Fruit fly (Drosophila melanogaster): ENCODE results near the gene CG17834.

CG17834 gene

dm6 chr2L:8514748-8515147 is 14.2 kb upstream of the CG17834 start, which contains the start of the genes CG13097 and PIG-U (continued):
- peak; percentile 92 for TF ChIP-seq CG3995 (GFP tag; optimal IDR thresholded peaks at IDR 0.05)
- TF ChIP-seq CG31441 (GFP tag; IDR thresholded peaks at IDR 0.05): peak; percentile 79
- 0 out of 2 replicates have a peak, but pooled peaks have one; percentile 12 for TF ChIP-seq ap (GFP tag; IDR thresholded peaks at IDR 0.05)
- TF ChIP-seq C15 (GFP tag; IDR thresholded peaks at IDR 0.05): no peak
- TF ChIP-seq CG1792 (GFP tag; optimal IDR thresholded peaks at IDR 0.05): peak; percentile 55
- peak; percentile 50 for TF ChIP-seq BtbVII (GFP tag; optimal IDR thresholded peaks at IDR 0.05)
- TF ChIP-seq Hr51 (GFP tag; optimal IDR thresholded peaks at IDR 0.05): peak; percentile 66 to 76
- TF ChIP-seq Atf-2 (GFP tag; optimal IDR thresholded peaks at IDR 0.05): peak; percentile 68
- peak; percentile 71; the same call in 1 of the 2 replicates for TF ChIP-seq CG42726 (GFP tag; IDR thresholded peaks at IDR 0.05; ENCODE audit: partially characterized antibody)
- no peak for TF ChIP-seq bigmax (GFP tag; optimal IDR thresholded peaks at IDR 0.05)
- peak; percentile 67; the same call in 1 of the 2 replicates for TF ChIP-seq HLH3B (GFP tag; IDR thresholded peaks at IDR 0.05)
- TF ChIP-seq Hmr (GFP tag; optimal IDR thresholded peaks at IDR 0.05): no peak
- peak; percentile 72 for TF ChIP-seq CG4820 (GFP tag; optimal IDR thresholded peaks at IDR 0.05)
- peak; percentile 57 for TF ChIP-seq CG12104 (GFP tag; optimal IDR thresholded peaks at IDR 0.05)
- no peak for TF ChIP-seq Hr39 (optimal IDR thresholded peaks at IDR 0.05)
- TF ChIP-seq CG18599 (GFP tag; optimal IDR thresholded peaks at IDR 0.05): no peak
- TF ChIP-seq Aef1 (GFP tag; IDR thresholded peaks at IDR 0.05): peak; percentile 88
- peak; percentile 42; the same call in 1 of the 2 replicates for TF ChIP-seq Poxn (GFP tag; IDR thresholded peaks at IDR 0.05)
- peak; percentile 79 for TF ChIP-seq CG12659 (GFP tag; optimal IDR thresholded peaks at IDR 0.05)
- peak; percentile 31 for TF ChIP-seq CG6654 (GFP tag; optimal IDR thresholded peaks at IDR 0.05)
- TF ChIP-seq gro (GFP tag; optimal IDR thresholded peaks at IDR 0.05): peak; percentile 86
- peak; percentile 43 to 71 for TF ChIP-seq chif (GFP tag; optimal IDR thresholded peaks at IDR 0.05)
- TF ChIP-seq Ets97D (GFP tag; optimal IDR thresholded peaks at IDR 0.05): peak; percentile 78
- TF ChIP-seq CG11456 (GFP tag; IDR thresholded peaks at IDR 0.05): peak; percentile 74; the same call in 2 of the 3 replicates
- peak; percentile 70 for TF ChIP-seq CG8388 (GFP tag; optimal IDR thresholded peaks at IDR 0.05)
- no peak for TF ChIP-seq prd (optimal IDR thresholded peaks at IDR 0.05)
- peak; percentile 90 for TF ChIP-seq prd (GFP tag; IDR thresholded peaks at IDR 0.05)
- TF ChIP-seq CG6765 (GFP tag; optimal IDR thresholded peaks at IDR 0.05): peak; percentile 57
- TF ChIP-seq CG10209 (GFP tag; optimal IDR thresholded peaks at IDR 0.05): no peak
- peak; percentile 84 for TF ChIP-seq Dip3 (GFP tag; optimal IDR thresholded peaks at IDR 0.05)
- TF ChIP-seq CG17361 (GFP tag; IDR thresholded peaks at IDR 0.05): peak; percentile 80
- TF ChIP-seq sisA (GFP tag; IDR thresholded peaks at IDR 0.05): peak; percentile 76
- TF ChIP-seq CG9437 (GFP tag; optimal IDR thresholded peaks at IDR 0.05): peak; percentile 46
- TF ChIP-seq CG6689 (GFP tag; IDR thresholded peaks at IDR 0.05): peak; percentile 78
- peak; percentile 92 for TF ChIP-seq slbo (GFP tag; IDR thresholded peaks at IDR 0.05)
- peak; percentile 58 for TF ChIP-seq twi (tag; optimal IDR thresholded peaks at IDR 0.05)
- TF ChIP-seq kah (GFP tag; optimal IDR thresholded peaks at IDR 0.05): peak; percentile 59
- peak; percentile 77 for TF ChIP-seq ci (GFP tag; IDR thresholded peaks at IDR 0.05)
- TF ChIP-seq pnt (GFP tag; optimal IDR thresholded peaks at IDR 0.05): peak; percentile 64
- TF ChIP-seq NC2β (GFP tag; optimal IDR thresholded peaks at IDR 0.05): peak; percentile 61
- TF ChIP-seq sd (tag; optimal IDR thresholded peaks at IDR 0.05): no peak
- TF ChIP-seq Doc2 (GFP tag; IDR thresholded peaks at IDR 0.05): no peak
- TF ChIP-seq CG31388 (GFP tag; optimal IDR thresholded peaks at IDR 0.05): peak; percentile 49
- TF ChIP-seq CG12219 (GFP tag; optimal IDR thresholded peaks at IDR 0.05): no peak
- TF ChIP-seq D19B (GFP tag; optimal IDR thresholded peaks at IDR 0.05): peak; percentile 46
- peak; percentile 70 for TF ChIP-seq YL-1 (GFP tag; optimal IDR thresholded peaks at IDR 0.05)
- TF ChIP-seq B-H1 (GFP tag; IDR thresholded peaks at IDR 0.05): peak; percentile 40; the same call in 2 of the 3 replicates
- TF ChIP-seq dimm (GFP tag; IDR thresholded peaks at IDR 0.05): peak; percentile 46; the same call in 1 of the 2 replicates
- TF ChIP-seq Mes4 (GFP tag; optimal IDR thresholded peaks at IDR 0.05): peak; percentile 12
- peak; percentile 71; the same call in 2 of the 3 replicates for TF ChIP-seq so (GFP tag; IDR thresholded peaks at IDR 0.05)
- TF ChIP-seq sob (GFP tag; IDR thresholded peaks at IDR 0.05): peak; percentile 94
- peak; percentile 77; the same call in 2 of the 3 replicates for TF ChIP-seq H15 (GFP tag; IDR thresholded peaks at IDR 0.05)
